Fruit fly (Drosophila melanogaster) whole organism, wandering third instar larva: ENCODE data around the gene Stam.

Source experiments
- Abd-B ChIP-seq: fragments of >200 bp; optimal IDR thresholded peaks from 2 replicates; lab custom pipeline; 2017; ENCODE audit warnings: missing biosample characterization, missing genetic modification characterization
- foxo ChIP-seq, 2 experiments: fragments of 200-800 bp; sonication (Bioruptor generic); optimal IDR thresholded peaks; 2 replicates in 1 of 2; 3 replicates in 1 of 2; lab custom pipeline; 2016 to 2017; ENCODE audit warnings: missing biosample characterization in 2 of 2, missing genetic modification characterization in 2 of 2

DNA sequence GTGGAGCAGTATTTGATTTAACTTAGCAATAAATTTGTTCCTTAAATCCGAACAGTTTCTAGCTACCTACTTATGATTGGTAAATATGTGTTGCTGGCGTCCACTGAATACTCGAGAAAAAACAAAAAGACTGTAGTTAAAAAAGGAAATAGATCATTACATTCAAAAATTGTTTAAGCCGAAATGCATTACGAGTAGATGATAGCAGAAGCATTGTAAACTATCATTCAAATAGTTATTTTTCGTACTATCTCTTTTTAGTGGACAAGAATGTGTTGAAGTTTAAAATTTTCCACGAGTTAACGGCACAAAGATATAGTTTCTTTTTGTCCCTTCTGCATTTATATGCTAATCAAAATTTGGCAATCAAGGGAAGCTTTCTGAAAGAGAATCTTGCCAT is 30.5 kb downstream of the Stam start, which contains the start of gene CG14071:
- TF ChIP-seq Abd-B (no peak), foxo (GFP tag; optimal IDR thresholded peaks at IDR 0.05; lab: Kevin White, UChicago) (no peak)
